Worm (Caenorhabditis elegans): ENCODE data around the gene T05G5.5.

Gene T05G5.5

DNA sequence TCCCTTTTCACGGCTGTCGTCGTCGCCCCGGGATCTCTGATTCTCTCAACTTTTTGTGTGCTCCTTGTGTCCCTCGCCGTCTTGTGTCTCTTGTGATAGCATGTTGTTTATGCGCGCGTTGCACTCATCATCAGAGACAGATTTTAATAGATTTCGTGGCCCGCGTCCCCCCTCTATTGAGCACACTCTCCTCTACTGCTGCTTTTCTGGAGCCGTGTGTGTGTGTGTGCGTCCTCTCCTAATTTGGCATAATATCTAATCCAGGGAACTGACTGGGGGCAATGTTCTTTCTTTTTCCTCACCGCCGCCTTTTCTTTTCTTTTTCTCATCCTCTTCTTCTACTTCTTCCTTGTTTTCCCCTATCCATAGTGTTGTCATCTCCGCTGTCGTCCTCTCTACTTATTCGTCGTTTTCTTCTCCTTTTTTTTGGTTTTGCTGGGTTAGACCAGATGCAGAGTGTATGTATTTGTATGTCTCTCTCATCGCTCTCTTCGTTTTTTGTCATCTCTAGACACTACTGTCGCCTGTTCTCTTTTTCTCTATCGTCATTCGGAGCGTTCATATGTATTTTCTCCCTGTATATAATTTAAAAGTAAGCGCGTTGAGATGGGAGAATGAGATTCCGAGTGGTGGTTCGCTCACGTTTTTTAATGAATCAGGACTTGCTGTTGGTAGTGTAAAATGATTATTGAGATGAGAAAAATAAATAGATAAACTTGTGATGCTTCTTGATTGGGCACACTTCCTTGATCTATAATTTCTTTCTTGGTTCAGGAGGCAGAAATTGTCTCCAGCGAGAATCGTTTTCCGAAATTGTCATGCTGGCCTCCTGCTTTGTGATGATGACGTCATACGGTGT lies 47.3 kb downstream of the T05G5.5 start (continued):
- TF ChIP-seq fkh-10 (GFP tag; optimal IDR thresholded peaks at IDR 0.05), result peak; percentile 16
- peak; percentile 13 for TF ChIP-seq F37D6.2 (tag; optimal IDR thresholded peaks at IDR 0.05)
- peak; percentile 54 for TF ChIP-seq nhr-28 (tag; optimal IDR thresholded peaks at IDR 0.05)
- TF ChIP-seq unc-62 (GFP tag; optimal IDR thresholded peaks at IDR 0.05 in 1 of 2), result peak in 1 of 2 experiments; percentile 94
- no peak for TF ChIP-seq unc-62 (tag; optimal IDR thresholded peaks at IDR 0.05)
- TF ChIP-seq daf-12 (tag; optimal IDR thresholded peaks at IDR 0.05), result no peak
- peak; percentile 26; the same call in 1 of the 2 replicates for TF ChIP-seq set-16 (GFP tag; IDR thresholded peaks at IDR 0.05)
- TF ChIP-seq rbr-2 (tag; optimal IDR thresholded peaks at IDR 0.05), result peak; percentile 73
- no peak for TF ChIP-seq zip-11 (GFP tag; IDR thresholded peaks at IDR 0.05)
- TF ChIP-seq daf-19 (GFP tag; conservative IDR thresholded peaks at IDR 0.05), result no peak
- no peak for TF ChIP-seq lir-3 (tag; optimal IDR thresholded peaks at IDR 0.05)
- TF ChIP-seq saeg-2 (GFP tag; IDR thresholded peaks at IDR 0.05), result no peak
- peak; percentile 39 for TF ChIP-seq hlh-11 (tag; optimal IDR thresholded peaks at IDR 0.05)

DNA sequence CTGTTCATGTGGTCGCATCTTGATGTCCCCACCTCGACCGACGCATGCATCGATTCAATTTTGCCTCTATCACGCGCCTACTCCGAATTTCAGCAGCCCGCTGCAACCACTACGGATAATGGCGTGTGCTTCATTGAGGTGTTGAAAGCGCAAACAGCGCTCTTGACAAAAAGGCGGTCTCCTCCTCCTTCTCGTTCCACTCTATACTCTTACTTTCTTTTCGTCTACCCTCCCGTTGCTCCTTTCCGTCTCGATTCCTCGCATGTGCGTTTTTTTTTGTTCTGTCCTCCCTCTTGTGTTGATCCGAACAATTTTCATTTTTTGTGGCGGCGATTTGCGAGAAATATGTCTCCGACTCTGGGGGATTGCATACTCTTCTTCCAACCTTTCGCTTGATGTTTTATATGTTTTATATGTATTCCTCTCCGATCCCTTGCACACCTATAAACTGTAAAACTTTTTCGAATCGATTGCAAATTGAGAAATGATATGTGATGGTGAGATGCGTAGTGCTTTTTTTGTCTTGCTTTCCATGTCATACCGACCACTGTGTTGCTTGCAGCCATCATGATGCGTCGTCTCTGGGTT lies 48.5 kb downstream of the T05G5.5 start:
- TF ChIP-seq hmg-1.1 (GFP tag; IDR thresholded peaks at IDR 0.05) (peak; percentile 7; the same call in 1 of the 2 replicates), F37D6.2 (tag; optimal IDR thresholded peaks at IDR 0.05) (peak; percentile 1), nhr-25 (tag; optimal IDR thresholded peaks at IDR 0.05; ENCODE audit: borderline replicate concordance, insufficient read depth) (peak; percentile 31), daf-16 (GFP tag; optimal IDR thresholded peaks at IDR 0.05) (no peak), daf-16 (tag; optimal IDR thresholded peaks at IDR 0.05) (peak; percentile 20), Y75B8A.6 (GFP tag; IDR thresholded peaks at IDR 0.05) (no peak), ZK337.2 (GFP tag; IDR thresholded peaks at IDR 0.05) (no peak), hlh-11 (tag; optimal IDR thresholded peaks at IDR 0.05) (peak; percentile 48), set-16 (GFP tag; IDR thresholded peaks at IDR 0.05) (peak; percentile 27; the same call in 1 of the 2 replicates), zip-11 (GFP tag; IDR thresholded peaks at IDR 0.05) (no peak), mep-1 (tag; optimal IDR thresholded peaks at IDR 0.05) (peak; percentile 23), Y5F2A.4 (GFP tag; optimal IDR thresholded peaks at IDR 0.05) (no peak), dmd-6 (GFP tag; IDR thresholded peaks at IDR 0.05) (peak; percentile 17; the same call in 1 of the 2 replicates), pha-4 (GFP tag; IDR thresholded peaks at IDR 0.05) (no peak), pha-4 (tag; optimal IDR thresholded peaks at IDR 0.05) (no peak), aha-1 (tag) (peak; percentile 72), hlh-30 (tag; optimal IDR thresholded peaks at IDR 0.05; ENCODE audit: insufficient read depth) (peak; percentile 48), duxl-1 (tag; optimal IDR thresholded peaks at IDR 0.05; ENCODE audit: poor library complexity) (no peak), mdl-1 (tag; optimal IDR thresholded peaks at IDR 0.05) (peak in 1 of 2 experiments; percentile 67), fkh-10 (GFP tag; optimal IDR thresholded peaks at IDR 0.05) (no peak), daf-8 (GFP tag; IDR thresholded peaks at IDR 0.05) (no peak), ama-1 (optimal IDR thresholded peaks at IDR 0.05) (no peak), ctbp-1 (GFP tag; IDR thresholded peaks at IDR 0.05) (no peak), rbr-2 (tag; optimal IDR thresholded peaks at IDR 0.05) (peak; percentile 3), nhr-237 (tag; optimal IDR thresholded peaks at IDR 0.05) (no peak), unc-130 (GFP tag; optimal IDR thresholded peaks at IDR 0.05) (no peak), mes-2 (tag; optimal IDR thresholded peaks at IDR 0.05; ENCODE audit: poor library complexity, severe bottlenecking) (peak; percentile 24), unc-62 (GFP tag; optimal IDR thresholded peaks at IDR 0.05 in 1 of 2) (peak in 1 of 2 experiments; percentile 38), unc-62 (tag; optimal IDR thresholded peaks at IDR 0.05) (no peak), egl-43 (GFP tag; IDR thresholded peaks at IDR 0.05) (0 out of 2 replicates have a peak, but pooled peaks have one; percentile 15), lsy-2 (tag; optimal IDR thresholded peaks at IDR 0.05) (peak in 1 of 2 experiments; percentile 6)

All from whole organism, L4 larva.